Fruit fly (Drosophila melanogaster) whole organism, pupa: ENCODE results near the gene CG31178.

ENCODE experiments used
- CG12605 ChIP-seq: fragments of 200-800 bp; sonication (Bioruptor generic); IDR thresholded peaks from 2 replicates; pipeline ENCODE4 v1.3.6; 2022; ENCODE audit warnings: missing biosample characterization, missing genetic modification characterization
- CG8159 ChIP-seq: fragments of 200-800 bp; sonication (Bioruptor generic); optimal IDR thresholded peaks from 3 replicates; lab custom pipeline; 2018; ENCODE audit warnings: missing biosample characterization, mild to moderate bottlenecking, missing genetic modification characterization, moderate library complexity
- Ets98B ChIP-seq: fragments of 200-800 bp; sonication (Bioruptor generic); IDR thresholded peaks from 2 replicates; pipeline ENCODE4 v1.3.6; 2022; ENCODE audit warnings: missing biosample characterization, missing genetic modification characterization
- Pif1A ChIP-seq: fragments of 200-800 bp; sonication (Bioruptor generic); optimal IDR thresholded peaks from 3 replicates; lab custom pipeline; 2016; ENCODE audit warnings: missing biosample characterization, missing genetic modification characterization
- Pif1B ChIP-seq: fragments of 200-800 bp; sonication (Bioruptor generic); optimal IDR thresholded peaks from 3 replicates; lab custom pipeline; 2016; ENCODE audit warnings: missing biosample characterization, missing genetic modification characterization
- rn ChIP-seq: fragments of 200-800 bp; sonication (Bioruptor generic); IDR thresholded peaks from 2 replicates; pipeline ENCODE4 v1.3.6; 2022; ENCODE audit warnings: missing biosample characterization, missing genetic modification characterization

DNA sequence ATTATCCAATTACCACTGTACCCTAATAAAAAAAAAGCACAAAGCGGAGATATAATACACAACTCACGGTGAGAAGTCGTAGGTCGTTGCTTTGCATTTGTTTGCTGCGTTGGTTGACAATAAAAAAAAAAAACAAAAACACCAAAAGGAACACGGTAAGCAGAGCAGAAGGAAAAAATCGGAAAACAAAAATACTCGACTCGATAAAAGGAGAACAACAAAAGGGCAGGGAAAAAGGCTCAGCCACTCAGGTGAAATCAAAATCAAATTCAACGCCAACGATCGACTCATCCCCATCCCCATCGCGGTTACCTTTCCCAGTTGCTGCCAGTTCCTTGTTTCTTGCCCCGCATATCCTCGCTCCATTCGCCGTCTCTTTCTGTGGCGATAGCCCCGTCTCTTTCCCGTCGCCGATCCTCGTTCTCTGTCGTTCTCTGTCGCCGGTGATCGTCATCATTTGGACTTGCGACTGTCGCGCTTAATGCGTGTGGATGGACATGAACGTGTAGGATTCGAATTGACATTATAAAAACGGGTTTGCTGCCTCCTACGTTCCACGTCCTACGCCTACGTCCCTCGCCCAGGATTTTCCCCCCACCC is 49.0 kb upstream of the CG31178 start:
- TF ChIP-seq Pif1B (GFP tag; lab: Kevin White, UChicago) = no peak
- no peak for TF ChIP-seq CG8159 (tag; lab: Kevin White, UChicago)
- no peak for TF ChIP-seq rn (GFP tag; lab: Robert Waterston, UW)
- no peak for TF ChIP-seq Ets98B (GFP tag; lab: Robert Waterston, UW)
- TF ChIP-seq Pif1A (GFP tag; lab: Kevin White, UChicago) = no peak
- TF ChIP-seq CG12605 = 0 out of 2 replicates have a peak, but pooled peaks have one; percentile 36
